Worm (Caenorhabditis elegans) whole organism, late embryonic: ENCODE data around the gene srh-301.

Source experiments
- F13H6.1 ChIP-seq: sonication (generic microtip); optimal IDR thresholded peaks from 2 replicates; lab custom pipeline; 2016; ENCODE audit warnings: missing genetic modification characterization, missing compliant biosample characterization
- K02D7.2 ChIP-seq: sonication (generic microtip); optimal IDR thresholded peaks from 2 replicates; lab custom pipeline; 2017; ENCODE audit warnings: mild to moderate bottlenecking, missing genetic modification characterization, missing compliant biosample characterization
- K09A11.1 ChIP-seq: sonication (generic microtip); optimal IDR thresholded peaks from 2 replicates; lab custom pipeline; 2017; ENCODE audit warnings: antibody characterized with exemption, mild to moderate bottlenecking, missing genetic modification characterization, missing compliant biosample characterization; ENCODE audit not compliant: insufficient read depth
- Y22D7AL.16 ChIP-seq: sonication (generic microtip); optimal IDR thresholded peaks from 2 replicates; lab custom pipeline; 2016; ENCODE audit warnings: missing genetic modification characterization, missing compliant biosample characterization
- ama-1 ChIP-seq: fragments of 150-350 bp; optimal IDR thresholded peaks from 2 replicates; lab custom pipeline; 2014
- che-1 ChIP-seq: sonication (generic microtip); optimal IDR thresholded peaks from 2 replicates; lab custom pipeline; 2016; ENCODE audit warnings: mild to moderate bottlenecking, missing genetic modification characterization, missing compliant biosample characterization
- lim-6 ChIP-seq: sonication (generic microtip); optimal IDR thresholded peaks from 2 replicates; lab custom pipeline; 2016; ENCODE audit warnings: missing genetic modification characterization, missing compliant biosample characterization
- lin-11 ChIP-seq: fragments of 200-800 bp; sonication (Bioruptor generic); optimal IDR thresholded peaks from 2 replicates; lab custom pipeline; 2018; ENCODE audit warnings: mild to moderate bottlenecking, missing genetic modification characterization, missing compliant biosample characterization
- pqm-1 ChIP-seq: sonication (generic microtip); optimal IDR thresholded peaks from 2 replicates; lab custom pipeline; 2016; ENCODE audit warnings: missing genetic modification characterization, missing compliant biosample characterization
- rnt-1 ChIP-seq: sonication (generic microtip); optimal IDR thresholded peaks from 2 replicates; lab custom pipeline; 2016; ENCODE audit warnings: missing genetic modification characterization, missing compliant biosample characterization
- tbx-2 ChIP-seq: sonication (generic microtip); optimal IDR thresholded peaks from 2 replicates; lab custom pipeline; 2016; ENCODE audit warnings: missing genetic modification characterization, missing compliant biosample characterization
- unc-3 ChIP-seq, 2 experiments: fragments of 200-800 bp in 1 of 2; sonication (Bioruptor generic) in 1 of 2; sonication (generic microtip) in 1 of 2; conservative IDR thresholded peaks in 1 of 2; optimal IDR thresholded peaks in 1 of 2; 2 replicates each; pipeline versions ENCODE4 v1.3.6 to Lab custom; 2016 to 2022; ENCODE audit warnings: missing compliant biosample characterization in 2 of 2, missing genetic modification characterization in 2 of 2, missing genetic modification reagents in 1 of 2

ce11 chrV:17798789-17799188 lies 25.9 kb upstream of the srh-301 start, which contains the start of gene srx-18:
- TF ChIP-seq Y22D7AL.16 (tag; lab: Kevin White, UChicago) (no peak), unc-3 (GFP tag; conservative IDR thresholded peaks at IDR 0.05; lab: Robert Waterston, UW) (no peak), unc-3 (tag; optimal IDR thresholded peaks at IDR 0.05; lab: Kevin White, UChicago) (no peak), tbx-2 (tag; lab: Kevin White, UChicago) (no peak), che-1 (tag; lab: Kevin White, UChicago) (no peak), F13H6.1 (tag; lab: Kevin White, UChicago) (no peak), K09A11.1 (tag; lab: Kevin White, UChicago) (no peak), lin-11 (tag; lab: Kevin White, UChicago) (no peak), lim-6 (tag; lab: Kevin White, UChicago) (no peak), ama-1 (lab: Kevin White, UChicago) (no peak), rnt-1 (tag; lab: Kevin White, UChicago) (no peak), pqm-1 (no peak), K02D7.2 (tag; lab: Kevin White, UChicago) (no peak)
